Fruit fly (Drosophila melanogaster) whole organism, embryonic: ENCODE measurements around the gene Cda5.

Source experiments
- Atf6 ChIP-seq: fragments of 200-800 bp; sonication (Bioruptor generic); IDR thresholded peaks from 2 replicates; pipeline ENCODE4 v1.3.6; 2022; ENCODE audit warnings: missing biosample characterization, missing genetic modification characterization
- Awh ChIP-seq: fragments of 200-800 bp; sonication (Bioruptor generic); IDR thresholded peaks from 2 replicates; pipeline ENCODE4, ENCODE4 v1.3.6; 2022; ENCODE audit warnings: missing biosample characterization, missing genetic modification characterization
- B-H1 ChIP-seq: fragments of 200-800 bp; sonication (Bioruptor generic); IDR thresholded peaks from 3 replicates; pipeline ENCODE4 v1.3.6; 2022; ENCODE audit warnings: missing biosample characterization, missing genetic modification characterization
- Blimp-1 ChIP-seq: fragments of 200-800 bp; sonication (Bioruptor generic); optimal IDR thresholded peaks from 3 replicates; lab custom pipeline; 2018; ENCODE audit warnings: missing biosample characterization, missing genetic modification characterization, mild to moderate bottlenecking, moderate library complexity, missing genetic modification reagents
- CG10209 ChIP-seq: fragments of 200-800 bp; sonication (Bioruptor generic); optimal IDR thresholded peaks from 3 replicates; lab custom pipeline; 2017; ENCODE audit warnings: missing biosample characterization, mild to moderate bottlenecking, missing genetic modification characterization, missing genetic modification reagents
- CG1024 ChIP-seq: fragments of 200-800 bp; sonication (Bioruptor generic); IDR thresholded peaks from 2 replicates; pipeline ENCODE4 v1.3.6; 2022; ENCODE audit warnings: missing biosample characterization, missing genetic modification characterization
- CG11085 ChIP-seq: fragments of 200-800 bp; sonication (Bioruptor generic); IDR thresholded peaks from 2 replicates; pipeline ENCODE4 v1.3.6; 2022; ENCODE audit warnings: missing biosample characterization, missing genetic modification characterization
- CG11695 ChIP-seq: fragments of 200-800 bp; sonication (Bioruptor generic); IDR thresholded peaks from 3 replicates; pipeline ENCODE4 v1.3.6; 2022; ENCODE audit warnings: missing biosample characterization, missing genetic modification characterization
- CG13775 ChIP-seq: fragments of 200-800 bp; sonication (Bioruptor generic); optimal IDR thresholded peaks from 3 replicates; lab custom pipeline; 2017; ENCODE audit warnings: missing biosample characterization, mild to moderate bottlenecking, missing genetic modification characterization
- CG13894 ChIP-seq: fragments of 200-800 bp; sonication (Bioruptor generic); optimal IDR thresholded peaks from 3 replicates; lab custom pipeline; 2018; ENCODE audit warnings: missing biosample characterization, mild to moderate bottlenecking, missing genetic modification characterization, moderate library complexity
- CG14667 ChIP-seq: fragments of 200-800 bp; sonication (Bioruptor generic); IDR thresholded peaks from 2 replicates; pipeline ENCODE4 v1.3.6; 2022; ENCODE audit warnings: missing biosample characterization, missing genetic modification characterization
- CG14710 ChIP-seq: fragments of 200-800 bp; sonication (Bioruptor generic); optimal IDR thresholded peaks from 3 replicates; lab custom pipeline; 2019; ENCODE audit warnings: missing biosample characterization, mild to moderate bottlenecking, missing genetic modification characterization, moderate library complexity
- CG14860 ChIP-seq: fragments of 200-800 bp; sonication (Bioruptor generic); IDR thresholded peaks from 3 replicates; pipeline ENCODE4 v1.3.6; 2022; ENCODE audit warnings: missing biosample characterization, missing genetic modification characterization; ENCODE audit not compliant: partially characterized antibody
- CG14965 ChIP-seq: fragments of 200-800 bp; sonication (Bioruptor generic); optimal IDR thresholded peaks from 2 replicates; lab custom pipeline; 2016; ENCODE audit warnings: missing biosample characterization, missing genetic modification characterization, borderline replicate concordance
- CG17568 ChIP-seq: fragments of 200-800 bp; sonication (Bioruptor generic); optimal IDR thresholded peaks from 2 replicates; lab custom pipeline; 2018; ENCODE audit warnings: missing biosample characterization, mild to moderate bottlenecking, missing genetic modification characterization, moderate library complexity
- CG2712 ChIP-seq: fragments of 200-800 bp; optimal IDR thresholded peaks from 3 replicates; lab custom pipeline; 2019; ENCODE audit warnings: missing biosample characterization, mild to moderate bottlenecking, missing genetic modification characterization, moderate library complexity
- CG34422 ChIP-seq: fragments of 200-800 bp; sonication (Bioruptor generic); IDR thresholded peaks from 3 replicates; pipeline ENCODE4 v1.3.6; 2022; ENCODE audit warnings: missing biosample characterization, missing genetic modification characterization
- CG7271 ChIP-seq: fragments of 200-800 bp; sonication (Bioruptor generic); optimal IDR thresholded peaks from 2 replicates; lab custom pipeline; 2018; ENCODE audit warnings: missing biosample characterization, mild to moderate bottlenecking, missing genetic modification characterization, moderate library complexity
- CG7357 ChIP-seq: fragments of 200-800 bp; sonication (Bioruptor generic); IDR thresholded peaks from 3 replicates; pipeline ENCODE4 v1.3.6; 2022; ENCODE audit warnings: missing biosample characterization, missing genetic modification characterization
- CG7928 ChIP-seq: fragments of 200-800 bp; sonication (Bioruptor generic); optimal IDR thresholded peaks from 2 replicates; lab custom pipeline; 2017; ENCODE audit warnings: missing biosample characterization, mild to moderate bottlenecking, missing genetic modification characterization
- CG8924 ChIP-seq: fragments of 200-800 bp; optimal IDR thresholded peaks from 3 replicates; lab custom pipeline; 2019; ENCODE audit warnings: missing biosample characterization, mild to moderate bottlenecking, missing genetic modification characterization, moderate library complexity
- CG8944 ChIP-seq: fragments of 200-800 bp; sonication (Bioruptor generic); optimal IDR thresholded peaks from 3 replicates; lab custom pipeline; 2016; ENCODE audit warnings: missing biosample characterization, missing genetic modification characterization
- Camta ChIP-seq: fragments of 200-800 bp; sonication (Bioruptor generic); optimal IDR thresholded peaks from 2 replicates; lab custom pipeline; 2016; ENCODE audit warnings: missing biosample characterization, missing genetic modification characterization
- Doc2 ChIP-seq: fragments of 200-800 bp; sonication (Bioruptor generic); IDR thresholded peaks from 2 replicates; pipeline ENCODE4 v1.3.6; 2022; ENCODE audit warnings: missing biosample characterization, missing genetic modification characterization
- Dp ChIP-seq: fragments of 200-800 bp; sonication (Bioruptor generic); optimal IDR thresholded peaks from 2 replicates; lab custom pipeline; 2018; ENCODE audit warnings: missing biosample characterization, mild to moderate bottlenecking, missing genetic modification characterization, moderate library complexity
- Gsc ChIP-seq: fragments of 200-800 bp; sonication (Bioruptor generic); IDR thresholded peaks from 2 replicates; pipeline ENCODE4 v1.3.6; 2022; ENCODE audit warnings: missing biosample characterization, missing genetic modification characterization
- Gug ChIP-seq: fragments of 200-800 bp; sonication (Bioruptor generic); IDR thresholded peaks from 4 replicates; pipeline ENCODE4 v1.3.6; 2022; ENCODE audit warnings: missing biosample characterization, missing genetic modification characterization
- HLH4C ChIP-seq: fragments of 200-800 bp; sonication (Bioruptor generic); IDR thresholded peaks from 3 replicates; pipeline ENCODE4 v1.3.6; 2022; ENCODE audit warnings: missing biosample characterization, missing genetic modification characterization; ENCODE audit not compliant: partially characterized antibody
- PHDP ChIP-seq: fragments of 200-800 bp; sonication (Bioruptor generic); optimal IDR thresholded peaks from 3 replicates; lab custom pipeline; 2018; ENCODE audit warnings: missing biosample characterization, mild to moderate bottlenecking, missing genetic modification characterization, moderate library complexity
- Ravus ChIP-seq: fragments of 200-800 bp; sonication (Bioruptor generic); IDR thresholded peaks from 2 replicates; pipeline ENCODE4 v1.3.6; 2022; ENCODE audit warnings: missing biosample characterization, missing genetic modification characterization
- Sry-δ ChIP-seq: fragments of 200-800 bp; sonication (Bioruptor generic); optimal IDR thresholded peaks from 2 replicates; lab custom pipeline; 2016; ENCODE audit warnings: missing biosample characterization, missing genetic modification characterization
- Ssrp ChIP-seq: fragments of 200-800 bp; sonication (Bioruptor generic); optimal IDR thresholded peaks from 2 replicates; lab custom pipeline; 2018; ENCODE audit warnings: missing biosample characterization, mild to moderate bottlenecking, missing genetic modification characterization, moderate library complexity
- TFAM ChIP-seq: fragments of 200-800 bp; sonication (Bioruptor generic); optimal IDR thresholded peaks from 2 replicates; lab custom pipeline; 2017; ENCODE audit warnings: missing biosample characterization, missing genetic modification characterization, inconsistent platforms
- Xrp1 ChIP-seq: fragments of 200-800 bp; sonication (Bioruptor generic); IDR thresholded peaks from 2 replicates; pipeline ENCODE4 v1.3.6; 2022; ENCODE audit warnings: missing biosample characterization, missing genetic modification characterization
- YL-1 ChIP-seq: fragments of 200-800 bp; sonication (Bioruptor generic); optimal IDR thresholded peaks from 3 replicates; lab custom pipeline; 2017; ENCODE audit warnings: missing biosample characterization, mild to moderate bottlenecking, missing genetic modification characterization
- bab2 ChIP-seq: fragments of 200-800 bp; sonication (Bioruptor generic); optimal IDR thresholded peaks from 2 replicates; lab custom pipeline; 2016; ENCODE audit warnings: missing biosample characterization, missing genetic modification characterization
- dysf ChIP-seq: fragments of 200-800 bp; sonication (Bioruptor generic); IDR thresholded peaks from 3 replicates; pipeline ENCODE4 v1.3.6; 2022; ENCODE audit warnings: missing biosample characterization, missing genetic modification characterization
- emc ChIP-seq: fragments of 200-800 bp; sonication (Bioruptor generic); optimal IDR thresholded peaks from 2 replicates; lab custom pipeline; 2016; ENCODE audit warnings: missing biosample characterization, missing genetic modification characterization
- fd102C ChIP-seq: fragments of 200-800 bp; sonication (Bioruptor generic); optimal IDR thresholded peaks from 2 replicates; lab custom pipeline; 2018; ENCODE audit warnings: missing biosample characterization, mild to moderate bottlenecking, missing genetic modification characterization, moderate library complexity
- gro ChIP-seq: fragments of 200-800 bp; sonication (Bioruptor generic); optimal IDR thresholded peaks from 2 replicates; lab custom pipeline; 2016; ENCODE audit warnings: missing biosample characterization, missing genetic modification characterization
- maf-S ChIP-seq: fragments of 200-800 bp; sonication (Bioruptor generic); optimal IDR thresholded peaks from 2 replicates; lab custom pipeline; 2016; ENCODE audit warnings: missing biosample characterization, missing genetic modification characterization
- nmo ChIP-seq: fragments of 200-800 bp; sonication (Bioruptor generic); optimal IDR thresholded peaks from 2 replicates; lab custom pipeline; 2018; ENCODE audit warnings: missing biosample characterization, mild to moderate bottlenecking, missing genetic modification characterization, moderate library complexity
- pfk ChIP-seq: fragments of 200-800 bp; sonication (Bioruptor generic); optimal IDR thresholded peaks from 2 replicates; lab custom pipeline; 2018; ENCODE audit warnings: missing biosample characterization, mild to moderate bottlenecking, missing genetic modification characterization, moderate library complexity
- pnt ChIP-seq: fragments of 200-800 bp; sonication (Bioruptor generic); optimal IDR thresholded peaks from 3 replicates; lab custom pipeline; 2016; ENCODE audit warnings: missing biosample characterization, missing genetic modification characterization
- salm ChIP-seq: fragments of 200-800 bp; sonication (Bioruptor generic); optimal IDR thresholded peaks from 2 replicates; lab custom pipeline; 2018; ENCODE audit warnings: missing biosample characterization, mild to moderate bottlenecking, missing genetic modification characterization
- sima ChIP-seq: fragments of 200-800 bp; sonication (Bioruptor generic); optimal IDR thresholded peaks from 2 replicates; lab custom pipeline; 2016; ENCODE audit warnings: missing biosample characterization, missing genetic modification characterization
- slp2 ChIP-seq: fragments of 200-800 bp; sonication (Bioruptor generic); optimal IDR thresholded peaks from 2 replicates; lab custom pipeline; 2016; ENCODE audit warnings: missing biosample characterization, missing genetic modification characterization
- ssp ChIP-seq: fragments of 200-800 bp; sonication (Bioruptor generic); IDR thresholded peaks from 2 replicates; pipeline ENCODE4 v1.3.6; 2022; ENCODE audit warnings: missing biosample characterization, missing genetic modification characterization
- trem ChIP-seq: fragments of 200-800 bp; optimal IDR thresholded peaks from 3 replicates; lab custom pipeline; 2019; ENCODE audit warnings: missing biosample characterization, mild to moderate bottlenecking, missing genetic modification characterization, moderate library complexity

The Cda5 gene

dm6 chr2L:107476-108436, 42.6 kb upstream of the Cda5 start (continued):
- no peak for TF ChIP-seq CG7928 (GFP tag; lab: Kevin White, UChicago)
- no peak for TF ChIP-seq Xrp1
- no peak for TF ChIP-seq dysf
- TF ChIP-seq sima (GFP tag; lab: Kevin White, UChicago): no peak
- TF ChIP-seq CG11695 (GFP tag; lab: Robert Waterston, UW): peak; percentile 87
- TF ChIP-seq trem (tag; lab: Kevin White, UChicago): peak; percentile 31
- no peak for TF ChIP-seq CG11085
- no peak for TF ChIP-seq CG7357 (GFP tag; lab: Robert Waterston, UW)
- peak; percentile 25 for TF ChIP-seq CG2712 (tag; lab: Kevin White, UChicago)
- no peak for TF ChIP-seq Doc2 (GFP tag; lab: Robert Waterston, UW)
- TF ChIP-seq Dp (GFP tag; lab: Kevin White, UChicago): peak; percentile 40
- TF ChIP-seq CG14965: no peak
- TF ChIP-seq B-H1 (GFP tag; lab: Robert Waterston, UW): no peak
- no peak for TF ChIP-seq CG34422 (GFP tag; lab: Robert Waterston, UW)
- no peak for TF ChIP-seq Gug
- no peak for TF ChIP-seq CG10209
- no peak for TF ChIP-seq TFAM (GFP tag; lab: Kevin White, UChicago)
- TF ChIP-seq slp2 (GFP tag; lab: Kevin White, UChicago): no peak
- TF ChIP-seq pfk (GFP tag; lab: Kevin White, UChicago): peak; percentile 10
- TF ChIP-seq CG7271 (tag; lab: Kevin White, UChicago): no peak
- no peak for TF ChIP-seq Ssrp
- no peak for TF ChIP-seq fd102C (GFP tag; lab: Kevin White, UChicago)
- no peak for TF ChIP-seq Blimp-1 (GFP tag; lab: Kevin White, UChicago)
- peak; percentile 8 for TF ChIP-seq salm (tag; lab: Kevin White, UChicago)
- no peak for TF ChIP-seq Awh (GFP tag; lab: Robert Waterston, UW)
- no peak for TF ChIP-seq Sry-δ
- peak; percentile 80 for TF ChIP-seq CG13894 (tag; lab: Kevin White, UChicago)
- TF ChIP-seq CG17568 (GFP tag; lab: Kevin White, UChicago): peak; percentile 42
- TF ChIP-seq maf-S: no peak
- TF ChIP-seq CG1024 (GFP tag; lab: Robert Waterston, UW): no peak
- peak; percentile 7 for TF ChIP-seq PHDP (tag; lab: Kevin White, UChicago)
- TF ChIP-seq CG14860 (GFP tag; lab: Robert Waterston, UW): no peak
- no peak for TF ChIP-seq ssp
- TF ChIP-seq CG8944: no peak
- no peak for TF ChIP-seq nmo (GFP tag; lab: Kevin White, UChicago)
- TF ChIP-seq gro: no peak
- no peak for TF ChIP-seq Camta (GFP tag; lab: Kevin White, UChicago)
- 0 out of 3 replicates have a peak, but pooled peaks have one; percentile 23 for TF ChIP-seq HLH4C (GFP tag; lab: Robert Waterston, UW)
- TF ChIP-seq CG14667 (GFP tag; lab: Robert Waterston, UW): no peak
- peak; percentile 43 for TF ChIP-seq CG8924 (tag; lab: Kevin White, UChicago)
- no peak for TF ChIP-seq CG13775
- peak; percentile 16 for TF ChIP-seq CG14710 (tag; lab: Kevin White, UChicago)
- TF ChIP-seq YL-1 (GFP tag; lab: Kevin White, UChicago): peak; percentile 44
- TF ChIP-seq Ravus (GFP tag; lab: Robert Waterston, UW): no peak
- TF ChIP-seq bab2 (GFP tag; lab: Kevin White, UChicago): no peak
- no peak for TF ChIP-seq Gsc
- no peak for TF ChIP-seq emc (GFP tag; lab: Kevin White, UChicago)
- no peak for TF ChIP-seq pnt (GFP tag; lab: Kevin White, UChicago)
- TF ChIP-seq Atf6 (GFP tag; lab: Robert Waterston, UW): no peak
